Worm (Caenorhabditis elegans) whole organism, L1 larva: ENCODE measurements around the gene bgnt-1.3.

Experiments used
- aly-2 ChIP-seq: fragments of 150-350 bp; optimal IDR thresholded peaks from 2 replicates; lab custom pipeline; 2014; ENCODE audit warnings: missing biosample characterization, missing genetic modification characterization
- lin-39 ChIP-seq: fragments of 150-350 bp; optimal IDR thresholded peaks from 2 replicates; lab custom pipeline; 2014; ENCODE audit warnings: missing biosample characterization, missing genetic modification reagents, missing genetic modification characterization
- lsy-2 ChIP-seq, 2 experiments: fragments of 150-350 bp; optimal IDR thresholded peaks; 2 replicates each; lab custom pipeline; 2014; ENCODE audit warnings: missing biosample characterization in 2 of 2, missing genetic modification characterization in 2 of 2
- mdl-1 ChIP-seq, 2 experiments: fragments of 150-350 bp; optimal IDR thresholded peaks; 2 replicates each; lab custom pipeline; 2014 to 2017; ENCODE audit warnings: missing biosample characterization in 2 of 2, missing genetic modification characterization in 2 of 2, inconsistent platforms in 1 of 2
- mef-2 ChIP-seq: fragments of 150-350 bp; optimal IDR thresholded peaks from 2 replicates; lab custom pipeline; 2014; ENCODE audit warnings: missing biosample characterization, missing genetic modification characterization
- nhr-11 ChIP-seq: fragments of 150-350 bp; optimal IDR thresholded peaks from 2 replicates; lab custom pipeline; 2014; ENCODE audit warnings: missing biosample characterization, missing genetic modification characterization
- nhr-76 ChIP-seq: sonication (generic microtip); optimal IDR thresholded peaks from 2 replicates; lab custom pipeline; 2017; ENCODE audit warnings: missing biosample characterization, missing genetic modification characterization
- nhr-85 ChIP-seq: sonication (generic microtip); peaks from one replicate; lab custom pipeline; 2016; ENCODE audit warnings: missing genetic modification characterization, inconsistent platforms, missing compliant biosample characterization
- rnt-1 ChIP-seq: sonication (generic microtip); optimal IDR thresholded peaks from 2 replicates; lab custom pipeline; 2016; ENCODE audit warnings: mild to moderate bottlenecking, missing genetic modification characterization, moderate library complexity, missing compliant biosample characterization
- sptf-1 ChIP-seq: fragments of 150-350 bp; optimal IDR thresholded peaks from 2 replicates; lab custom pipeline; 2014; ENCODE audit warnings: missing biosample characterization, missing genetic modification characterization
- zag-1 ChIP-seq: fragments of 150-350 bp; optimal IDR thresholded peaks from 2 replicates; lab custom pipeline; 2014; ENCODE audit warnings: missing biosample characterization, missing genetic modification characterization
- ztf-11 ChIP-seq, 2 experiments: sonication (generic microtip); optimal IDR thresholded peaks; 2 replicates each; lab custom pipeline; 2016 to 2017; ENCODE audit warnings: missing genetic modification characterization in 2 of 2, missing biosample characterization in 1 of 2, missing compliant biosample characterization in 1 of 2

ce11 chrV:16226581-16226980 lies 29.7 kb downstream of the bgnt-1.3 start, which contains the start of gene F11A5.13:
- TF ChIP-seq lsy-2 (tag; optimal IDR thresholded peaks at IDR 0.05; lab: Kevin White, UChicago): no peak
- no peak for TF ChIP-seq nhr-11 (tag; lab: Kevin White, UChicago)
- no peak for TF ChIP-seq aly-2
- no peak for TF ChIP-seq nhr-76 (tag; lab: Kevin White, UChicago)
- TF ChIP-seq mdl-1 (tag; optimal IDR thresholded peaks at IDR 0.05; lab: Kevin White, UChicago): no peak
- no peak for TF ChIP-seq lin-39 (tag; lab: Kevin White, UChicago)
- TF ChIP-seq ztf-11 (tag; optimal IDR thresholded peaks at IDR 0.05; lab: Kevin White, UChicago): no peak
- TF ChIP-seq nhr-85 (tag; lab: Kevin White, UChicago): no peak
- no peak for TF ChIP-seq zag-1 (tag; lab: Kevin White, UChicago)
- TF ChIP-seq sptf-1: no peak
- no peak for TF ChIP-seq mef-2 (tag; lab: Kevin White, UChicago)
- no peak for TF ChIP-seq rnt-1 (tag; lab: Kevin White, UChicago)
